Worm (Caenorhabditis elegans) whole organism, midembryonic: Measurements from ENCODE around the gene qua-1.

Experiments used
- T22C8.4 ChIP-seq: fragments of 200-800 bp; sonication (Bioruptor generic); IDR thresholded peaks from 2 replicates; pipeline ENCODE4 v1.3.6; 2022; ENCODE audit warnings: missing genetic modification characterization, missing compliant biosample characterization
- cog-1 ChIP-seq: sonication (generic microtip); optimal IDR thresholded peaks from 2 replicates; lab custom pipeline; 2016; ENCODE audit warnings: missing genetic modification characterization, missing compliant biosample characterization
- klf-2 ChIP-seq: fragments of 200-800 bp; sonication (Bioruptor generic); conservative IDR thresholded peaks from 2 replicates; pipeline ENCODE4 v1.3.6; 2022; ENCODE audit warnings: missing genetic modification reagents, missing genetic modification characterization, missing compliant biosample characterization
- ztf-23 ChIP-seq: fragments of 200-800 bp; sonication (Bioruptor generic); IDR thresholded peaks from 2 replicates; pipeline ENCODE4 v1.3.6; 2022; ENCODE audit warnings: missing genetic modification reagents, missing genetic modification characterization, missing compliant biosample characterization

ce11 chrII:8181437-8181836 is 17.2 kb upstream of the qua-1 start, which contains the start of gene dylt-3:
- TF ChIP-seq klf-2 (GFP tag; lab: Robert Waterston, UW) = no peak
- TF ChIP-seq T22C8.4 (GFP tag; lab: Robert Waterston, UW) = no peak
- no peak for TF ChIP-seq cog-1 (tag; lab: Kevin White, UChicago)
- TF ChIP-seq ztf-23 (GFP tag; lab: Robert Waterston, UW) = no peak
